Fruit fly (Drosophila melanogaster) whole organism, embryonic: Measurements from ENCODE around the gene zld.

ENCODE experiments used
- Awh ChIP-seq: fragments of 200-800 bp; sonication (Bioruptor generic); IDR thresholded peaks from 2 replicates; pipeline ENCODE4, ENCODE4 v1.3.6; 2022; ENCODE audit warnings: missing biosample characterization, missing genetic modification characterization
- BEAF-32 ChIP-seq: fragments of 200-800 bp; sonication (Bioruptor generic); optimal IDR thresholded peaks from 3 replicates; lab custom pipeline; 2017; ENCODE audit warnings: missing biosample characterization, missing genetic modification characterization, mild to moderate bottlenecking, moderate library complexity, missing genetic modification reagents
- Bgb ChIP-seq: fragments of 200-800 bp; sonication (Bioruptor generic); IDR thresholded peaks from 2 replicates; pipeline ENCODE4 v1.3.6; 2022; ENCODE audit warnings: missing biosample characterization, missing genetic modification characterization; ENCODE audit not compliant: partially characterized antibody
- CG10147 ChIP-seq: fragments of 200-800 bp; sonication (Bioruptor generic); optimal IDR thresholded peaks from 2 replicates; lab custom pipeline; 2019; ENCODE audit warnings: missing biosample characterization, mild to moderate bottlenecking, missing genetic modification characterization, moderate library complexity
- CG11695 ChIP-seq: fragments of 200-800 bp; sonication (Bioruptor generic); IDR thresholded peaks from 3 replicates; pipeline ENCODE4 v1.3.6; 2022; ENCODE audit warnings: missing biosample characterization, missing genetic modification characterization
- CG12071 ChIP-seq: fragments of 200-800 bp; sonication (Bioruptor generic); optimal IDR thresholded peaks from 3 replicates; lab custom pipeline; 2018; ENCODE audit warnings: missing biosample characterization, mild to moderate bottlenecking, missing genetic modification characterization
- CG12942 ChIP-seq: fragments of 200-800 bp; sonication (Bioruptor generic); optimal IDR thresholded peaks from 3 replicates; lab custom pipeline; 2016; ENCODE audit warnings: missing biosample characterization, missing genetic modification characterization
- CG14050 ChIP-seq: fragments of 200-800 bp; sonication (Bioruptor generic); IDR thresholded peaks from 3 replicates; pipeline ENCODE4 v1.3.6; 2022; ENCODE audit warnings: missing biosample characterization, missing genetic modification characterization
- CG14710 ChIP-seq: fragments of 200-800 bp; sonication (Bioruptor generic); optimal IDR thresholded peaks from 3 replicates; lab custom pipeline; 2019; ENCODE audit warnings: missing biosample characterization, mild to moderate bottlenecking, missing genetic modification characterization, moderate library complexity
- CG17328 ChIP-seq: fragments of 200-800 bp; sonication (Bioruptor generic); IDR thresholded peaks from 2 replicates; pipeline ENCODE4 v1.3.6; 2022; ENCODE audit warnings: missing biosample characterization, missing genetic modification characterization
- CG1792 ChIP-seq: fragments of 200-800 bp; sonication (Bioruptor generic); optimal IDR thresholded peaks from 2 replicates; lab custom pipeline; 2016; ENCODE audit warnings: missing biosample characterization, missing genetic modification characterization
- CG2712 ChIP-seq: fragments of 200-800 bp; optimal IDR thresholded peaks from 3 replicates; lab custom pipeline; 2019; ENCODE audit warnings: missing biosample characterization, mild to moderate bottlenecking, missing genetic modification characterization, moderate library complexity
- CG30431 ChIP-seq: fragments of 200-800 bp; sonication (Bioruptor generic); optimal IDR thresholded peaks from 2 replicates; lab custom pipeline; 2017; ENCODE audit warnings: missing biosample characterization, missing genetic modification characterization
- CG32772 ChIP-seq: fragments of 200-800 bp; sonication (Bioruptor generic); IDR thresholded peaks from 2 replicates; pipeline ENCODE4 v1.3.6; 2022; ENCODE audit warnings: missing biosample characterization, missing genetic modification characterization
- CG33213 ChIP-seq: fragments of 200-800 bp; sonication (Bioruptor generic); optimal IDR thresholded peaks from 3 replicates; lab custom pipeline; 2016; ENCODE audit warnings: missing biosample characterization, missing genetic modification characterization
- CG3838 ChIP-seq: fragments of 200-800 bp; sonication (Bioruptor generic); optimal IDR thresholded peaks from 3 replicates; lab custom pipeline; 2016; ENCODE audit warnings: missing biosample characterization, missing genetic modification characterization
- CG6254 ChIP-seq: fragments of 200-800 bp; sonication (Bioruptor generic); optimal IDR thresholded peaks from 3 replicates; lab custom pipeline; 2017; ENCODE audit warnings: mild to moderate bottlenecking, missing biosample characterization, missing genetic modification reagents, missing genetic modification characterization
- CG7839 ChIP-seq: fragments of 200-800 bp; sonication (Bioruptor generic); optimal IDR thresholded peaks from 3 replicates; lab custom pipeline; 2018; ENCODE audit warnings: missing biosample characterization, mild to moderate bottlenecking, missing genetic modification characterization, moderate library complexity
- CG8944 ChIP-seq: fragments of 200-800 bp; sonication (Bioruptor generic); optimal IDR thresholded peaks from 3 replicates; lab custom pipeline; 2016; ENCODE audit warnings: missing biosample characterization, missing genetic modification characterization
- D19A ChIP-seq: fragments of 200-800 bp; optimal IDR thresholded peaks from 3 replicates; lab custom pipeline; 2019; ENCODE audit warnings: missing biosample characterization, mild to moderate bottlenecking, missing genetic modification characterization, moderate library complexity
- D19B ChIP-seq: fragments of 200-800 bp; sonication (Bioruptor generic); optimal IDR thresholded peaks from 2 replicates; lab custom pipeline; 2017; ENCODE audit warnings: missing biosample characterization, mild to moderate bottlenecking, missing genetic modification characterization
- E2f1 ChIP-seq: fragments of 200-800 bp; sonication (Bioruptor generic); IDR thresholded peaks from 2 replicates; pipeline ENCODE4 v1.3.6; 2022; ENCODE audit warnings: missing biosample characterization, missing genetic modification characterization
- GATAe ChIP-seq: fragments of 200-800 bp; sonication (Bioruptor generic); conservative IDR thresholded peaks from 2 replicates; pipeline ENCODE4 v1.3.6; 2022; ENCODE audit warnings: missing biosample characterization, missing genetic modification characterization
- HmgZ ChIP-seq: fragments of 200-800 bp; sonication (Bioruptor generic); optimal IDR thresholded peaks from 2 replicates; lab custom pipeline; 2018; ENCODE audit warnings: missing biosample characterization, mild to moderate bottlenecking, missing genetic modification characterization
- Hmx ChIP-seq: fragments of 200-800 bp; sonication (Bioruptor generic); optimal IDR thresholded peaks from 2 replicates; lab custom pipeline; 2016; ENCODE audit warnings: missing biosample characterization, missing genetic modification characterization
- Lim3 ChIP-seq: fragments of 200-800 bp; sonication (Bioruptor generic); IDR thresholded peaks from 2 replicates; pipeline ENCODE4 v1.3.6; 2022; ENCODE audit warnings: missing biosample characterization, missing genetic modification characterization
- MESR4 ChIP-seq: fragments of 200-800 bp; sonication (Bioruptor generic); optimal IDR thresholded peaks from 2 replicates; lab custom pipeline; 2018; ENCODE audit warnings: missing biosample characterization, mild to moderate bottlenecking, missing genetic modification characterization, moderate library complexity
- MTF-1 ChIP-seq: fragments of 200-800 bp; sonication (Bioruptor generic); optimal IDR thresholded peaks from 2 replicates; lab custom pipeline; 2018; ENCODE audit warnings: missing biosample characterization, mild to moderate bottlenecking, missing genetic modification characterization, borderline replicate concordance
- NFAT ChIP-seq: fragments of 200-800 bp; sonication (Bioruptor generic); IDR thresholded peaks from 2 replicates; pipeline ENCODE4 v1.3.6; 2022; ENCODE audit warnings: missing biosample characterization, missing genetic modification characterization
- Optix ChIP-seq: fragments of 200-800 bp; sonication (Bioruptor generic); IDR thresholded peaks from 3 replicates; pipeline ENCODE4 v1.3.6; 2022; ENCODE audit warnings: missing biosample characterization, missing genetic modification characterization
- Ravus ChIP-seq: fragments of 200-800 bp; sonication (Bioruptor generic); IDR thresholded peaks from 2 replicates; pipeline ENCODE4 v1.3.6; 2022; ENCODE audit warnings: missing biosample characterization, missing genetic modification characterization
- Spps ChIP-seq: fragments of 200-800 bp; sonication (Bioruptor generic); optimal IDR thresholded peaks from 2 replicates; lab custom pipeline; 2018; ENCODE audit warnings: missing biosample characterization, mild to moderate bottlenecking, missing genetic modification characterization
- ash1 ChIP-seq: fragments of 200-800 bp; sonication (Bioruptor generic); optimal IDR thresholded peaks from 2 replicates; lab custom pipeline; 2018; ENCODE audit warnings: missing biosample characterization, mild to moderate bottlenecking, missing genetic modification characterization
- bcd ChIP-seq: fragments of 200-800 bp; sonication (Bioruptor generic); optimal IDR thresholded peaks from 2 replicates; lab custom pipeline; 2017; ENCODE audit warnings: missing biosample characterization, mild to moderate bottlenecking, missing genetic modification characterization
- btn ChIP-seq: fragments of 200-800 bp; sonication (Bioruptor generic); optimal IDR thresholded peaks from 2 replicates; lab custom pipeline; 2016; ENCODE audit warnings: missing biosample characterization, missing genetic modification characterization
- dimm ChIP-seq: fragments of 200-800 bp; sonication (Bioruptor generic); IDR thresholded peaks from 2 replicates; pipeline ENCODE4 v1.3.6; 2022; ENCODE audit warnings: missing biosample characterization, missing genetic modification characterization
- disco-r ChIP-seq: fragments of 200-800 bp; sonication (Bioruptor generic); optimal IDR thresholded peaks from 2 replicates; lab custom pipeline; 2016; ENCODE audit warnings: missing biosample characterization, missing genetic modification characterization
- fd3F ChIP-seq: fragments of 200-800 bp; sonication (Bioruptor generic); optimal IDR thresholded peaks from 2 replicates; lab custom pipeline; 2018; ENCODE audit warnings: missing biosample characterization, mild to moderate bottlenecking, missing genetic modification characterization, moderate library complexity
- fu2 ChIP-seq: fragments of 200-800 bp; sonication (Bioruptor generic); optimal IDR thresholded peaks from 2 replicates; lab custom pipeline; 2016; ENCODE audit warnings: missing biosample characterization, missing genetic modification characterization
- gro ChIP-seq: fragments of 200-800 bp; sonication (Bioruptor generic); optimal IDR thresholded peaks from 2 replicates; lab custom pipeline; 2016; ENCODE audit warnings: missing biosample characterization, missing genetic modification characterization
- hth ChIP-seq: fragments of >200 bp; optimal IDR thresholded peaks from 2 replicates; lab custom pipeline; 2017; ENCODE audit warnings: inconsistent platforms
- jigr1 ChIP-seq: fragments of 200-800 bp; sonication (Bioruptor generic); IDR thresholded peaks from 3 replicates; pipeline ENCODE4 v1.3.6; 2022; ENCODE audit warnings: missing biosample characterization, missing genetic modification characterization
- luna ChIP-seq: fragments of 200-800 bp; sonication (Bioruptor generic); optimal IDR thresholded peaks from 2 replicates; lab custom pipeline; 2016; ENCODE audit warnings: missing biosample characterization, missing genetic modification characterization
- mam ChIP-seq: fragments of 200-800 bp; sonication (Bioruptor generic); optimal IDR thresholded peaks from 3 replicates; lab custom pipeline; 2016; ENCODE audit warnings: missing biosample characterization, missing genetic modification characterization
- nau ChIP-seq: fragments of 200-800 bp; sonication (Bioruptor generic); optimal IDR thresholded peaks from 3 replicates; lab custom pipeline; 2017; ENCODE audit warnings: missing biosample characterization, mild to moderate bottlenecking, missing genetic modification characterization, missing genetic modification reagents
- peb ChIP-seq: fragments of 200-800 bp; sonication (Bioruptor generic); IDR thresholded peaks from 2 replicates; pipeline ENCODE4 v1.3.6; 2022; ENCODE audit warnings: missing biosample characterization, missing genetic modification characterization
- ranshi ChIP-seq: fragments of 200-800 bp; sonication (Bioruptor generic); IDR thresholded peaks from 2 replicates; pipeline ENCODE4 v1.3.6; 2022; ENCODE audit warnings: missing biosample characterization, missing genetic modification characterization
- repo ChIP-seq: fragments of 200-800 bp; sonication (Bioruptor generic); optimal IDR thresholded peaks from 2 replicates; lab custom pipeline; 2016; ENCODE audit warnings: missing biosample characterization, missing genetic modification characterization
- salm ChIP-seq: fragments of 200-800 bp; sonication (Bioruptor generic); optimal IDR thresholded peaks from 2 replicates; lab custom pipeline; 2018; ENCODE audit warnings: missing biosample characterization, mild to moderate bottlenecking, missing genetic modification characterization
- ssp ChIP-seq: fragments of 200-800 bp; sonication (Bioruptor generic); IDR thresholded peaks from 2 replicates; pipeline ENCODE4 v1.3.6; 2022; ENCODE audit warnings: missing biosample characterization, missing genetic modification characterization
- vvl ChIP-seq: fragments of 200-800 bp; sonication (Bioruptor generic); IDR thresholded peaks from 2 replicates; pipeline ENCODE4 v1.3.6; 2022; ENCODE audit warnings: missing biosample characterization, missing genetic modification characterization
- wdn ChIP-seq: fragments of 200-800 bp; sonication (Bioruptor generic); IDR thresholded peaks from 2 replicates; pipeline ENCODE4 v1.3.6; 2022; ENCODE audit warnings: missing biosample characterization, missing genetic modification characterization

The zld gene

DNA sequence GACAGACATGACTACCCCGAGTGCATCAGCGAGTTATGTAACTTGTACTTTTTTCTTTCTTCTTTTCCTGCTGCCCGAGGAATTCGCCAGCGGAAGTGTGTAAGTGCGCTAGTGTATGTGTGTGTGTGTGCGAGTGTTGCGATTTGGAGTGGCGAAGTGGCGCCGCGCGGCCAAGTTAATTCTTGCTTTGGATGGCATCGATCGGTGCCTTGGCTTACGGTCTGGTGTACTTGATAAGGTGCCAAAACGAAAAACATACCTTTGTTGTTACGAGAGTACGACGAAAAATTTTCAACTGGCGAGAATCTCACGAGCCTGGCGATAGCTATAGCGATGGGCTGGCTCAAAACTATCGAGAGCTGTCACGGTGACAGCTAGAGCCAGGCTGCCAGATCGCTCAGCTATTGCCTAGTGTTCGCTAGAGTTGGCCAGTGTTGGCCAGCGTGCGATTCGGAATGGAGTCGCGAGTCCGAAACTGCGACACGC, 39.3 kb downstream of the zld start, which contains the start of the genes CG18809, COX6B, CG33932 and Rpp20 (continued):
- TF ChIP-seq D19A (tag; lab: Kevin White, UChicago) (no peak), fu2 (peak; percentile 68), BEAF-32 (peak; percentile 99), luna (GFP tag; lab: Kevin White, UChicago) (peak; percentile 56), mam (GFP tag; lab: Kevin White, UChicago) (peak; percentile 87), gro (GFP tag; lab: Kevin White, UChicago) (peak; percentile 70), vvl (GFP tag; lab: Robert Waterston, UW) (peak; percentile 77), CG32772 (GFP tag; lab: Robert Waterston, UW) (peak; percentile 38; the same call in 1 of the 2 replicates), CG3838 (no peak), disco-r (GFP tag; lab: Kevin White, UChicago) (peak; percentile 56), bcd (GFP tag; lab: Kevin White, UChicago) (peak; percentile 74), CG2712 (tag; lab: Kevin White, UChicago) (peak; percentile 61), CG11695 (GFP tag; lab: Robert Waterston, UW) (no peak), CG14710 (peak; percentile 62), CG1792 (GFP tag; lab: Kevin White, UChicago) (peak; percentile 64), Spps (tag; lab: Kevin White, UChicago) (no peak), wdn (GFP tag; lab: Robert Waterston, UW) (peak; percentile 66), btn (GFP tag; lab: Kevin White, UChicago) (no peak), GATAe (no peak), Awh (GFP tag; lab: Robert Waterston, UW) (peak; percentile 35; the same call in 1 of the 2 replicates), CG6254 (GFP tag; lab: Kevin White, UChicago) (no peak), MESR4 (GFP tag; lab: Kevin White, UChicago) (peak; percentile 97), jigr1 (GFP tag; lab: Robert Waterston, UW) (no peak), Lim3 (no peak), NFAT (GFP tag; lab: Robert Waterston, UW) (peak; percentile 72), repo (GFP tag; lab: Kevin White, UChicago) (peak; percentile 72), CG12071 (GFP tag; lab: Kevin White, UChicago) (no peak), ssp (peak; percentile 59), E2f1 (no peak), CG8944 (GFP tag; lab: Kevin White, UChicago) (peak; percentile 62), hth (lab: Kevin White, UChicago) (no peak), peb (no peak), dimm (GFP tag; lab: Robert Waterston, UW) (no peak), Optix (0 out of 3 replicates have a peak, but pooled peaks have one; percentile 48), CG10147 (GFP tag; lab: Kevin White, UChicago) (peak; percentile 11), D19B (GFP tag; lab: Kevin White, UChicago) (no peak), CG14050 (0 out of 3 replicates have a peak, but pooled peaks have one; percentile 21), CG12942 (GFP tag; lab: Kevin White, UChicago) (peak; percentile 68), ranshi (GFP tag; lab: Robert Waterston, UW) (peak; percentile 61), ash1 (no peak), CG17328 (GFP tag; lab: Robert Waterston, UW) (peak; percentile 61), MTF-1 (no peak), Ravus (GFP tag; lab: Robert Waterston, UW) (no peak), salm (tag; lab: Kevin White, UChicago) (no peak), CG7839 (no peak), Hmx (no peak), CG33213 (peak; percentile 80), nau (GFP tag; lab: Kevin White, UChicago) (no peak), HmgZ (tag; lab: Kevin White, UChicago) (peak; percentile 91), fd3F (GFP tag; lab: Kevin White, UChicago) (no peak), CG30431 (GFP tag; lab: Kevin White, UChicago) (peak; percentile 23), Bgb (peak; percentile 99)
